Fruit fly (Drosophila melanogaster) whole organism: ENCODE data around the gene CG10560.

Experiments
- CG8478 ChIP-seq: fragments of >200 bp; optimal IDR thresholded peaks from 2 replicates; lab custom pipeline; 2018; ENCODE audit warnings: inconsistent platforms
- Dll ChIP-seq: fragments of >200 bp; optimal IDR thresholded peaks from 2 replicates; lab custom pipeline; 2017
- EcR ChIP-seq, 2 experiments: fragments of >200 bp; optimal IDR thresholded peaks; 2 replicates each; lab custom pipeline; 2017; ENCODE audit warnings: missing biosample characterization in 2 of 2, missing genetic modification characterization in 2 of 2, missing genetic modification reagents in 2 of 2
- psq ChIP-seq: fragments of >200 bp; optimal IDR thresholded peaks from 2 replicates; lab custom pipeline; 2017
- usp ChIP-seq: fragments of >200 bp; optimal IDR thresholded peaks from 2 replicates; lab custom pipeline; 2017; ENCODE audit warnings: missing biosample characterization, missing genetic modification characterization, mixed read lengths

DNA sequence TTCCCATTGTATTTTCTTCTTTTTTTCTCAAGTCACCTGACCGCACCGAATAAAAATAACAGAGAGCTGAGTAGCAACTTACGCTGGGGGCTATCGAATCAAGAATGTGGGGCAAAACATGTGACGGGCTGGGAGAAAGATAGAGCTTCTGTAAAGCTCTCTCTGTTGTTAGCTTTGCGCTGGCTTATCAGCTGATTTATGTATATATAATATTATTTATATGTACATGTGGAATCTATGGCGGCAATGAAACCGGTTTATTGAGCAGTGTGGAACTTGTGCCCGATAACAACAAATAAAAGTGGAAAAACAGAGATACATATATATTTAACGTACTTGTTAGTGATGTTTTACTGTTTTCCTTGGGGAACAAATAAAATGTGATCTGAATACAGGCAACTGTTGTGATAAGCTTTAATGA is 27.0 kb downstream of the CG10560 start, which contains the start of gene CG31098:
- TF ChIP-seq EcR (GFP tag; optimal IDR thresholded peaks at IDR 0.05; lab: Kevin White, UChicago) = no peak
- TF ChIP-seq CG8478 (lab: Kevin White, UChicago) = no peak
- TF ChIP-seq usp (GFP tag; lab: Kevin White, UChicago) = no peak
- no peak for TF ChIP-seq Dll (lab: Kevin White, UChicago)
- TF ChIP-seq psq = no peak
